Worm (Caenorhabditis elegans): ENCODE results near the gene B0304.2.
A peak's percentile ranks its signal among the peaks of the same experiment; 100 is the strongest.

The B0304.2 gene

ce11 chrII:4571112-4571511, 47.7 kb downstream of the B0304.2 start (continued):
- peak; percentile 11 for TF ChIP-seq tbx-2 (tag; optimal IDR thresholded peaks at IDR 0.05)
- TF ChIP-seq nfya-1 (tag; optimal IDR thresholded peaks at IDR 0.05): peak; percentile 23
- no peak for TF ChIP-seq pat-9 (tag; optimal IDR thresholded peaks at IDR 0.05)
- TF ChIP-seq dmd-4 (tag; optimal IDR thresholded peaks at IDR 0.05; ENCODE audit: borderline replicate concordance): no peak
- no peak for TF ChIP-seq ceh-22 (tag; optimal IDR thresholded peaks at IDR 0.05)
- TF ChIP-seq dve-1 (tag; optimal IDR thresholded peaks at IDR 0.05): no peak
- TF ChIP-seq odd-2 (tag; optimal IDR thresholded peaks at IDR 0.05): no peak
- TF ChIP-seq lim-6 (tag; optimal IDR thresholded peaks at IDR 0.05): no peak

- TF ChIP-seq ttx-3 (tag; optimal IDR thresholded peaks at IDR 0.05) (no peak), unc-42 (tag; optimal IDR thresholded peaks at IDR 0.05) (no peak)
Measured at ce11 chrII:4571868-4572267, 48.4 kb downstream of the B0304.2 start, which contains the start of gene vab-1. vab-1 (plus strand) TSS chrII:4572000.

ce11 chrII:4572579-4572978, 49.2 kb downstream of the B0304.2 start:
- no peak for TF ChIP-seq gmeb-2 (tag; optimal IDR thresholded peaks at IDR 0.05)
- TF ChIP-seq ceh-45 (GFP tag; IDR thresholded peaks at IDR 0.05): no peak

ce11 chrII:4573084-4573483, 49.7 kb downstream of the B0304.2 start:
- no peak for TF ChIP-seq hlh-8 (tag; optimal IDR thresholded peaks at IDR 0.05)
- peak; percentile 64 for TF ChIP-seq ceh-34 (tag; optimal IDR thresholded peaks at IDR 0.05)
